Fruit fly (Drosophila melanogaster) whole organism, adult: ENCODE data around the gene CG31407.

Source experiments
- CG11617 ChIP-seq: fragments of 200-800 bp; sonication (Bioruptor generic); optimal IDR thresholded peaks from 2 replicates; lab custom pipeline; 2017; ENCODE audit warnings: mild to moderate bottlenecking, missing biosample characterization, missing genetic modification reagents, missing genetic modification characterization
- CG12768 ChIP-seq: fragments of 200-800 bp; sonication (Bioruptor generic); optimal IDR thresholded peaks from 2 replicates; lab custom pipeline; 2017; ENCODE audit warnings: missing biosample characterization, missing genetic modification characterization, mild to moderate bottlenecking, moderate library complexity, missing genetic modification reagents
- CG14711 ChIP-seq: fragments of 200-800 bp; sonication (Bioruptor generic); optimal IDR thresholded peaks from 2 replicates; lab custom pipeline; 2018; ENCODE audit warnings: missing biosample characterization, mild to moderate bottlenecking, missing genetic modification characterization, moderate library complexity
- CG1620 ChIP-seq: fragments of 200-800 bp; sonication (Bioruptor generic); optimal IDR thresholded peaks from 2 replicates; lab custom pipeline; 2016; ENCODE audit warnings: missing biosample characterization, missing genetic modification characterization
- CG33017 ChIP-seq: fragments of 200-800 bp; sonication (Bioruptor generic); optimal IDR thresholded peaks from 2 replicates; lab custom pipeline; 2018; ENCODE audit warnings: missing biosample characterization, mild to moderate bottlenecking, missing genetic modification characterization, moderate library complexity
- CG5204 ChIP-seq: fragments of 200-800 bp; sonication (Bioruptor generic); optimal IDR thresholded peaks from 2 replicates; lab custom pipeline; 2016; ENCODE audit warnings: missing biosample characterization, missing genetic modification characterization
- CG7045 ChIP-seq: fragments of 200-800 bp; sonication (Bioruptor generic); optimal IDR thresholded peaks from 2 replicates; lab custom pipeline; 2017; ENCODE audit warnings: missing biosample characterization, mild to moderate bottlenecking, missing genetic modification characterization
- CG7101 ChIP-seq: fragments of 200-800 bp; sonication (Bioruptor generic); optimal IDR thresholded peaks from 2 replicates; lab custom pipeline; 2018; ENCODE audit warnings: missing biosample characterization, mild to moderate bottlenecking, missing genetic modification characterization, moderate library complexity
- Clk ChIP-seq: fragments of 200-800 bp; sonication (Bioruptor generic); optimal IDR thresholded peaks from 2 replicates; lab custom pipeline; 2017; ENCODE audit warnings: missing biosample characterization, missing genetic modification characterization
- Crg-1 ChIP-seq: fragments of 200-800 bp; sonication (Bioruptor generic); optimal IDR thresholded peaks from 2 replicates; lab custom pipeline; 2016; ENCODE audit warnings: missing biosample characterization, missing genetic modification characterization
- Hr96 ChIP-seq: fragments of 200-800 bp; sonication (Bioruptor generic); optimal IDR thresholded peaks from 2 replicates; lab custom pipeline; 2016; ENCODE audit warnings: missing biosample characterization, missing genetic modification characterization
- Mnt ChIP-seq: fragments of 200-800 bp; sonication (Bioruptor generic); optimal IDR thresholded peaks from 2 replicates; lab custom pipeline; 2016; ENCODE audit warnings: missing biosample characterization, mild to moderate bottlenecking, missing genetic modification characterization
- bab1 ChIP-seq: fragments of 200-800 bp; sonication (Bioruptor generic); optimal IDR thresholded peaks from 3 replicates; lab custom pipeline; 2019; ENCODE audit warnings: missing biosample characterization, mild to moderate bottlenecking, missing genetic modification characterization, moderate library complexity
- cic ChIP-seq: fragments of 200-800 bp; sonication (Bioruptor generic); optimal IDR thresholded peaks from 2 replicates; lab custom pipeline; 2017; ENCODE audit warnings: missing biosample characterization, mild to moderate bottlenecking, missing genetic modification characterization, moderate library complexity
- cnc ChIP-seq, 2 experiments: fragments of >200 bp; optimal IDR thresholded peaks; 2 replicates each; lab custom pipeline; 2017
- kay ChIP-seq: fragments of 200-800 bp; sonication (Bioruptor generic); peaks from one replicate; lab custom pipeline; 2016; ENCODE audit warnings: missing biosample characterization, missing genetic modification characterization, borderline replicate concordance
- ovo ChIP-seq: fragments of 200-800 bp; sonication (Bioruptor generic); optimal IDR thresholded peaks from 2 replicates; lab custom pipeline; 2016; ENCODE audit warnings: missing biosample characterization, missing genetic modification characterization
- pad ChIP-seq: fragments of 200-800 bp; sonication (Bioruptor generic); optimal IDR thresholded peaks from 3 replicates; lab custom pipeline; 2017; ENCODE audit warnings: missing biosample characterization, missing genetic modification characterization, mild to moderate bottlenecking, moderate library complexity, missing genetic modification reagents
- tj ChIP-seq: fragments of 200-800 bp; sonication (Bioruptor generic); optimal IDR thresholded peaks from 3 replicates; lab custom pipeline; 2017; ENCODE audit warnings: missing biosample characterization, mild to moderate bottlenecking, missing genetic modification characterization, moderate library complexity
- toe ChIP-seq: fragments of 200-800 bp; sonication (Bioruptor generic); optimal IDR thresholded peaks from 2 replicates; lab custom pipeline; 2016; ENCODE audit warnings: missing biosample characterization, missing genetic modification characterization

The CG31407 gene

dm6 chr3R:10054278-10054975 is 29.5 kb upstream of the CG31407 start:
- TF ChIP-seq bab1 (GFP tag; lab: Kevin White, UChicago) (no peak), CG7101 (tag; lab: Kevin White, UChicago) (peak; percentile 11), Crg-1 (GFP tag; lab: Kevin White, UChicago) (peak; percentile 34), ovo (GFP tag; lab: Kevin White, UChicago) (peak; percentile 58), Mnt (peak; percentile 53), CG12768 (GFP tag; lab: Kevin White, UChicago) (peak; percentile 71), cnc (optimal IDR thresholded peaks at IDR 0.05; lab: Kevin White, UChicago) (no peak), kay (GFP tag; lab: Kevin White, UChicago) (no peak), tj (GFP tag; lab: Kevin White, UChicago) (no peak), CG5204 (GFP tag; lab: Kevin White, UChicago) (peak; percentile 2), cic (GFP tag; lab: Kevin White, UChicago) (peak; percentile 92), CG33017 (tag; lab: Kevin White, UChicago) (peak; percentile 70), CG11617 (no peak), pad (GFP tag; lab: Kevin White, UChicago) (peak; percentile 22), CG14711 (tag; lab: Kevin White, UChicago) (peak; percentile 4), CG1620 (GFP tag; lab: Kevin White, UChicago) (no peak), CG7045 (GFP tag; lab: Kevin White, UChicago) (peak; percentile 3)

- TF ChIP-seq CG5204 (GFP tag; lab: Kevin White, UChicago) (no peak), CG12768 (GFP tag; lab: Kevin White, UChicago) (no peak), CG7045 (GFP tag; lab: Kevin White, UChicago) (no peak), CG7101 (tag; lab: Kevin White, UChicago) (no peak)
These were observed 28.6 kb upstream of the CG31407 start for dm6 chr3R:10053559-10053958.

- no peak for TF ChIP-seq bab1 (GFP tag; lab: Kevin White, UChicago)
- no peak for TF ChIP-seq pad (GFP tag; lab: Kevin White, UChicago)
- no peak for TF ChIP-seq Hr96 (GFP tag; lab: Kevin White, UChicago)
- TF ChIP-seq cnc (optimal IDR thresholded peaks at IDR 0.05; lab: Kevin White, UChicago) = no peak
- TF ChIP-seq CG33017 (tag; lab: Kevin White, UChicago) = no peak
- TF ChIP-seq CG7101 (tag; lab: Kevin White, UChicago) = no peak
- TF ChIP-seq toe (GFP tag; lab: Kevin White, UChicago) = no peak
These were observed 27.9 kb upstream of the CG31407 start, which contains the start of the genes Fancl and Npc2e for dm6 chr3R:10052695-10053382. TSS of gene Fancl (minus strand) at chr3R:10052869. TSS of gene Npc2e (plus strand) at chr3R:10053332.

- TF ChIP-seq Crg-1 (GFP tag; lab: Kevin White, UChicago) = peak; percentile 35
- peak; percentile 10 for TF ChIP-seq CG12768 (GFP tag; lab: Kevin White, UChicago)
- TF ChIP-seq CG11617 = peak; percentile 20
- no peak for TF ChIP-seq toe (GFP tag; lab: Kevin White, UChicago)
- TF ChIP-seq ovo (GFP tag; lab: Kevin White, UChicago) = peak; percentile 7
- peak; percentile 28 for TF ChIP-seq bab1 (GFP tag; lab: Kevin White, UChicago)
- TF ChIP-seq CG1620 (GFP tag; lab: Kevin White, UChicago) = peak; percentile 45
- peak; percentile 23 for TF ChIP-seq Mnt
- TF ChIP-seq pad (GFP tag; lab: Kevin White, UChicago) = no peak
These were observed 24.0 kb upstream of the CG31407 start, which contains the start of gene ohgt for dm6 chr3R:10048842-10049527. TSS of gene ohgt (plus strand) at chr3R:10049199.

dm6 chr3R:10048775-10048841 is 23.7 kb upstream of the CG31407 start, which contains the start of gene CG12811:
TSS of gene CG12811 (minus strand) at chr3R:10048797.
- no peak for TF ChIP-seq CG12768 (GFP tag; lab: Kevin White, UChicago)
- no peak for TF ChIP-seq kay (GFP tag; lab: Kevin White, UChicago)
- TF ChIP-seq Hr96 (GFP tag; lab: Kevin White, UChicago) = no peak
- no peak for TF ChIP-seq pad (GFP tag; lab: Kevin White, UChicago)
- TF ChIP-seq Clk = no peak
- TF ChIP-seq CG1620 (GFP tag; lab: Kevin White, UChicago) = no peak
- TF ChIP-seq Mnt = no peak
- no peak for TF ChIP-seq CG33017 (tag; lab: Kevin White, UChicago)
- TF ChIP-seq ovo (GFP tag; lab: Kevin White, UChicago) = no peak
- no peak for TF ChIP-seq CG14711 (tag; lab: Kevin White, UChicago)
- TF ChIP-seq toe (GFP tag; lab: Kevin White, UChicago) = no peak
- no peak for TF ChIP-seq CG11617

- TF ChIP-seq CG1620 (GFP tag; lab: Kevin White, UChicago) = no peak
- TF ChIP-seq CG5204 (GFP tag; lab: Kevin White, UChicago) = no peak
- TF ChIP-seq Hr96 (GFP tag; lab: Kevin White, UChicago) = no peak
- TF ChIP-seq Clk = no peak
- no peak for TF ChIP-seq CG33017 (tag; lab: Kevin White, UChicago)
- TF ChIP-seq pad (GFP tag; lab: Kevin White, UChicago) = peak; percentile 5
- TF ChIP-seq cic (GFP tag; lab: Kevin White, UChicago) = no peak
- TF ChIP-seq CG12768 (GFP tag; lab: Kevin White, UChicago) = peak; percentile 9
- TF ChIP-seq CG7045 (GFP tag; lab: Kevin White, UChicago) = no peak
- TF ChIP-seq toe (GFP tag; lab: Kevin White, UChicago) = no peak
- TF ChIP-seq Crg-1 (GFP tag; lab: Kevin White, UChicago) = no peak
- TF ChIP-seq tj (GFP tag; lab: Kevin White, UChicago) = no peak
- TF ChIP-seq cnc (optimal IDR thresholded peaks at IDR 0.05; lab: Kevin White, UChicago) = no peak
- TF ChIP-seq kay (GFP tag; lab: Kevin White, UChicago) = no peak
- TF ChIP-seq CG14711 (tag; lab: Kevin White, UChicago) = no peak
- TF ChIP-seq ovo (GFP tag; lab: Kevin White, UChicago) = no peak
- peak; percentile 4 for TF ChIP-seq Mnt
- peak; percentile 38 for TF ChIP-seq CG7101 (tag; lab: Kevin White, UChicago)
- TF ChIP-seq CG11617 = peak; percentile 56
- peak; percentile 10 for TF ChIP-seq bab1 (GFP tag; lab: Kevin White, UChicago)
These were observed 23.3 kb upstream of the CG31407 start for dm6 chr3R:10048035-10048774.
